Worm (Caenorhabditis elegans): ENCODE results near the gene F54C8.1.

ce11 chrIII:9467095-9467494, 27.6 kb downstream of the F54C8.1 start, which contains the start of gene baf-1:
- TF ChIP-seq flt-1 (GFP tag; IDR thresholded peaks at IDR 0.05) = no peak
- no peak for TF ChIP-seq tbx-37 (GFP tag; conservative IDR thresholded peaks at IDR 0.05)
- no peak for TF ChIP-seq pes-1 (GFP tag; IDR thresholded peaks at IDR 0.05)
- TF ChIP-seq hmbx-1 (tag; optimal IDR thresholded peaks at IDR 0.05) = no peak
- no peak for TF ChIP-seq hnd-1 (tag; optimal IDR thresholded peaks at IDR 0.05)
- no peak for TF ChIP-seq ama-1 (optimal IDR thresholded peaks at IDR 0.05)
- no peak for TF ChIP-seq ets-7 (tag; optimal IDR thresholded peaks at IDR 0.05)

All from whole organism, early embryonic.